Worm (Caenorhabditis elegans): Measurements from ENCODE around the gene F38H4.5.
A peak's percentile ranks its signal among the peaks of the same experiment; 100 is the strongest.
"Not testable (repeated sequence)": the region's sequence is repeated elsewhere in the genome, so short reads cannot be mapped to it uniquely, and the experiment has no call there.

The F38H4.5 gene

DNA sequence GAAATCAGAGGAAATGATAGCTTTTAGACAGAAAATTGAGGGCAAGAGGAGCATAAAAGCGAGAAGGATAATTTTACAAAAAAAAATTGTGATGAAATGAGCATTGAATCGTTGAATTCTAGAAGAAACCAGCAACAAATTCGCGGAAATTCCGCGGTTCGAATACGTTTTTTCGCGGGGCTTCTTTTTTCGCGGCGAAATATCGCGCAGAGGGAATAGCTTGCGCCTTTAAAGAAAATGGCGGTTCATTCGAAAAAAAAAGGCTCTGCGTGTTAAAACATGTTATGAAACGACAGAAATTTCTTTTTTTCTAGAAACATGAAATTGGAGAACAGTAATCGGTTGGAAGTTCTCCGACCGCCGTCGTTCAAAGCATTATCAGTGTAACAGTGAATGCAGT is 29.5 kb upstream of the F38H4.5 start (continued):
- TF ChIP-seq hmg-1.2 (GFP tag; IDR thresholded peaks at IDR 0.05) (peak; percentile 51), Y95B8A.8 (GFP tag; IDR thresholded peaks at IDR 0.05) (peak; percentile 85), lin-26 (GFP tag; IDR thresholded peaks at IDR 0.05) (no peak), gei-17 (GFP tag; optimal IDR thresholded peaks at IDR 0.05) (no peak), D2030.7 (GFP tag; IDR thresholded peaks at IDR 0.05) (peak; percentile 95), nfyb-1 (GFP tag; IDR thresholded peaks at IDR 0.05) (no peak), ceh-91 (GFP tag; IDR thresholded peaks at IDR 0.05) (peak; percentile 96), F23B12.7 (tag; optimal IDR thresholded peaks at IDR 0.05; ENCODE audit: insufficient read depth) (peak; percentile 61), lsy-27 (tag; optimal IDR thresholded peaks at IDR 0.05; ENCODE audit: borderline replicate concordance, insufficient read depth) (no peak), dox-1 (GFP tag; IDR thresholded peaks at IDR 0.05) (peak; percentile 54; the same call in 1 of the 2 replicates), hlh-12 (tag; optimal IDR thresholded peaks at IDR 0.05) (no peak), aptf-3 (GFP tag; IDR thresholded peaks at IDR 0.05) (no peak), snpc-3.4 (tag; optimal IDR thresholded peaks at IDR 0.05) (peak; percentile 64), lin-35 (GFP tag; optimal IDR thresholded peaks at IDR 0.05) (peak in 2 of 3 experiments; percentile 42 to 61), lir-1 (GFP tag; conservative IDR thresholded peaks at IDR 0.05) (0 out of 2 replicates have a peak, but pooled peaks have one; percentile 29), ztf-26 (tag; optimal IDR thresholded peaks at IDR 0.05) (no peak), attf-6 (GFP tag; IDR thresholded peaks at IDR 0.05) (peak; percentile 49; the same call in 1 of the 2 replicates), C17E4.6 (GFP tag; IDR thresholded peaks at IDR 0.05) (peak; percentile 50; the same call in 1 of the 2 replicates), hsf-1 (GFP tag; IDR thresholded peaks at IDR 0.05) (peak; percentile 96)

ce11 chrIV:11828012-11828411 is 24.0 kb upstream of the F38H4.5 start, which contains the start of gene M117.6:
M117.6 (minus strand) TSS chrIV:11828112.
- not testable (repeated sequence) for TF ChIP-seq snpc-3.4 (tag; optimal IDR thresholded peaks at IDR 0.05); lin-54 (GFP tag; optimal IDR thresholded peaks at IDR 0.05); madf-10 (tag; optimal IDR thresholded peaks at IDR 0.05)

DNA sequence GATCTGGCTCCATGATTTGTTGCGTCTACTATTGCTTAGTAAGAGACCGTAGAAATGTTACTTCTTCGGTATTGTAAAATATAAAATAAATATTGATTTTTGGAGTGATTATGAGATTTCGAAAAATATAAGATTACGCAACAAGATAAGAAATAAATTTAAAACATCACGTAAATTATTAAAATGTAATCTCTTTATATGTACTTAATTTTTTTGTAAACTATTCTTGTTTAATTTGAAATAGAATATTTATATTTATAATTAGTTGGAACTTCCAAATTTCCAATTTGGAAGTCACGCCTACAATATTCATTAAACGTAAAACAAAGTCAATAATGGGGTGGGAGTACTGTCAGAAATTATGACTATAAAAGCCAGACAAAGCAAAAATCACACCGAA is 18.5 kb upstream of the F38H4.5 start, which contains the start of gene M117.4:
TSS of gene M117.4 (minus strand) at position 101 of the 400 bp plus-strand sequence.
- TF ChIP-seq dpff-1 (tag; optimal IDR thresholded peaks at IDR 0.05), result no peak
- no peak for TF ChIP-seq ets-4 (GFP tag; optimal IDR thresholded peaks at IDR 0.05)
- TF ChIP-seq T26A5.8 (tag; optimal IDR thresholded peaks at IDR 0.05), result no peak
- TF ChIP-seq F23B12.7 (tag; optimal IDR thresholded peaks at IDR 0.05; ENCODE audit: insufficient read depth), result no peak
- no peak for TF ChIP-seq egrh-3 (GFP tag; IDR thresholded peaks at IDR 0.05)
- TF ChIP-seq gei-17 (GFP tag; optimal IDR thresholded peaks at IDR 0.05), result no peak
- no peak for TF ChIP-seq ztf-26 (tag; optimal IDR thresholded peaks at IDR 0.05)
- no peak for TF ChIP-seq ccch-3 (GFP tag; optimal IDR thresholded peaks at IDR 0.05)
- TF ChIP-seq egl-18 (GFP tag; IDR thresholded peaks at IDR 0.05), result no peak
- TF ChIP-seq F22D6.2 (tag; optimal IDR thresholded peaks at IDR 0.05), result no peak
- TF ChIP-seq ama-1 (optimal IDR thresholded peaks at IDR 0.05), result no peak
- TF ChIP-seq ama-1 (GFP tag; optimal IDR thresholded peaks at IDR 0.05), result no peak
- no peak for TF ChIP-seq hmg-20 (GFP tag; IDR thresholded peaks at IDR 0.05)
- no peak for TF ChIP-seq F39B2.1 (GFP tag; IDR thresholded peaks at IDR 0.05)
- TF ChIP-seq madf-6 (GFP tag; IDR thresholded peaks at IDR 0.05), result no peak
- no peak for TF ChIP-seq sptf-2 (GFP tag; optimal IDR thresholded peaks at IDR 0.05)
- TF ChIP-seq akir-1 (GFP tag; optimal IDR thresholded peaks at IDR 0.05), result no peak
- no peak for TF ChIP-seq madf-3 (GFP tag; IDR thresholded peaks at IDR 0.05)
- TF ChIP-seq K12H6.12 (tag; optimal IDR thresholded peaks at IDR 0.05), result no peak
- TF ChIP-seq Y95B8A.8 (GFP tag; IDR thresholded peaks at IDR 0.05), result no peak

Measured in whole organism, young adult.